Worm (Caenorhabditis elegans) whole organism, L4/young adult: ENCODE results near the gene ZK686.1.

Experiments used
- dao-5 ChIP-seq: sonication (generic microtip); optimal IDR thresholded peaks from 2 replicates; lab custom pipeline; 2016; ENCODE audit warnings: missing genotype, missing genetic modification characterization, moderate library complexity, missing compliant biosample characterization
- him-1 ChIP-seq: sonication (generic microtip); optimal IDR thresholded peaks from 2 replicates; lab custom pipeline; 2016; ENCODE audit warnings: missing genotype, missing genetic modification reagents, missing genetic modification characterization, missing compliant biosample characterization

- TF ChIP-seq dao-5 (tag; lab: Kevin White, UChicago) (no peak), him-1 (tag; lab: Kevin White, UChicago) (no peak)
These were observed 7.8 kb downstream of the ZK686.1 start for ce11 chrIII:7780566-7781238.
